Worm (Caenorhabditis elegans) whole organism, early embryonic: Measurements from ENCODE around the gene sup-26.

Experiments used
- F13C5.2 ChIP-seq: sonication (generic microtip); optimal IDR thresholded peaks from 2 replicates; lab custom pipeline; 2017; ENCODE audit warnings: mild to moderate bottlenecking, missing genetic modification characterization, inconsistent platforms, missing compliant biosample characterization
- ama-1 ChIP-seq: fragments of 150-350 bp; optimal IDR thresholded peaks from 2 replicates; lab custom pipeline; 2014
- ceh-36 ChIP-seq: sonication (generic microtip); optimal IDR thresholded peaks from 2 replicates; lab custom pipeline; 2016; ENCODE audit warnings: missing genetic modification characterization, inconsistent platforms, missing compliant biosample characterization
- ets-7 ChIP-seq: sonication (generic microtip); optimal IDR thresholded peaks from 2 replicates; lab custom pipeline; 2016; ENCODE audit warnings: missing genotype, missing genetic modification characterization, missing compliant biosample characterization
- flt-1 ChIP-seq: fragments of 200-800 bp; sonication (Bioruptor generic); IDR thresholded peaks from 2 replicates; pipeline ENCODE4 v1.3.6; 2022; ENCODE audit warnings: missing genetic modification characterization, missing compliant biosample characterization
- hmg-4 ChIP-seq: fragments of 200-800 bp; sonication (Bioruptor generic); optimal IDR thresholded peaks from 2 replicates; lab custom pipeline; 2018; ENCODE audit warnings: mild to moderate bottlenecking, missing genetic modification characterization, missing compliant biosample characterization
- pes-1 ChIP-seq: fragments of 200-800 bp; sonication (Bioruptor generic); IDR thresholded peaks from 2 replicates; pipeline ENCODE4 v1.3.6; 2022; ENCODE audit warnings: missing genetic modification reagents, missing genetic modification characterization, missing compliant biosample characterization
- sea-1 ChIP-seq: fragments of 200-800 bp; sonication (Bioruptor generic); conservative IDR thresholded peaks from 2 replicates; pipeline ENCODE4 v1.3.6; 2022; ENCODE audit warnings: missing genetic modification characterization, missing compliant biosample characterization
- tbx-37 ChIP-seq: fragments of 200-800 bp; sonication (Bioruptor generic); conservative IDR thresholded peaks from 2 replicates; pipeline ENCODE4 v1.3.6; 2022; ENCODE audit warnings: missing genetic modification reagents, missing genetic modification characterization, missing compliant biosample characterization
- tra-4 ChIP-seq: sonication (generic microtip); optimal IDR thresholded peaks from 2 replicates; lab custom pipeline; 2017; ENCODE audit warnings: missing genetic modification characterization, missing compliant biosample characterization

DNA sequence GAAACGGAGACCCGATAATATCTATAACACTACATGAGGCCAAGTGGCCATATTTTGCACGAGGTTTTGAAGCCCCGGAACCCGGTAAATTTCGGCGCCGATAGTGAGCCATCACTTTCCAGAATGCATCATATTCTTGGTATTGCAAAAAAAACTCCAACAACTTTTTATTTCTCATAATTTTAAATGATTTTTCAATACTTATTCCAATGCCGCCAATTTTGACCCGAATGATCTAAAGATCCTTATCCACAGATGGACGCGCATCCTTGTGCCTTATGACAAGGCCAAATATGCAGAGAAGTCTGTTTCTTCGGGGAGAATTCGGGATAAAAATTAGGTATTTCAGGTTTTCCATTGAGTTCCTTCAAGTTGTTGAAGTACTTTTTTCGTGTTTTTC, 38.8 kb downstream of the sup-26 start:
- TF ChIP-seq F13C5.2 (tag; lab: Kevin White, UChicago) (no peak), ceh-36 (tag; lab: Kevin White, UChicago) (no peak), tra-4 (tag; lab: Kevin White, UChicago) (no peak), ama-1 (lab: Kevin White, UChicago) (no peak), sea-1 (GFP tag; lab: Robert Waterston, UW) (no peak), flt-1 (GFP tag; lab: Robert Waterston, UW) (no peak), ets-7 (tag; lab: Kevin White, UChicago) (no peak), pes-1 (GFP tag; lab: Robert Waterston, UW) (no peak), hmg-4 (no peak), tbx-37 (GFP tag; lab: Robert Waterston, UW) (no peak; the same call in 1 of the 2 replicates)
